Worm (Caenorhabditis elegans) whole organism, L1 larva: ENCODE data around the gene clec-145.

ENCODE experiments used
- C34B4.2 ChIP-seq: sonication (generic microtip); optimal IDR thresholded peaks from 2 replicates; lab custom pipeline; 2017; ENCODE audit warnings: mild to moderate bottlenecking, missing genetic modification characterization, missing compliant biosample characterization
- ama-1 ChIP-seq: fragments of 150-350 bp; optimal IDR thresholded peaks from 2 replicates; lab custom pipeline; 2014
- ceh-82 ChIP-seq, 3 experiments: fragments of 150-350 bp in 1 of 3; sonication (generic microtip) in 2 of 3; optimal IDR thresholded peaks; 2 replicates each; lab custom pipeline; 2014 to 2017; ENCODE audit warnings: missing biosample characterization in 3 of 3, missing genetic modification characterization in 3 of 3
- dpl-1 ChIP-seq, 3 experiments: fragments of 150-350 bp in 2 of 3; sonication (generic microtip) in 1 of 3; optimal IDR thresholded peaks; 2 replicates each; lab custom pipeline; 2014 to 2017; ENCODE audit warnings: missing biosample characterization in 3 of 3, missing genetic modification characterization in 3 of 3, missing genetic modification reagents in 3 of 3
- grh-1 ChIP-seq: fragments of 200-800 bp; sonication (Bioruptor generic); IDR thresholded peaks from 2 replicates; pipeline ENCODE4 v1.3.6; 2022; ENCODE audit warnings: missing genetic modification reagents, missing genetic modification characterization, missing compliant biosample characterization
- mep-1 ChIP-seq: fragments of 150-350 bp; optimal IDR thresholded peaks from 2 replicates; lab custom pipeline; 2014; ENCODE audit warnings: missing biosample characterization, missing genetic modification characterization
- nhr-28 ChIP-seq: fragments of 150-350 bp; optimal IDR thresholded peaks from 2 replicates; lab custom pipeline; 2014; ENCODE audit warnings: missing biosample characterization, missing genetic modification characterization
- nhr-77 ChIP-seq: fragments of 150-350 bp; optimal IDR thresholded peaks from 2 replicates; lab custom pipeline; 2014; ENCODE audit warnings: missing biosample characterization, missing genetic modification characterization
- nhr-90 ChIP-seq: sonication (generic microtip); optimal IDR thresholded peaks from 2 replicates; lab custom pipeline; 2016; ENCODE audit warnings: mild to moderate bottlenecking, missing genetic modification characterization, missing compliant biosample characterization; ENCODE audit not compliant: poor library complexity
- pag-3 ChIP-seq: sonication (generic microtip); optimal IDR thresholded peaks from 2 replicates; lab custom pipeline; 2017; ENCODE audit warnings: missing genetic modification characterization, mild to moderate bottlenecking, missing compliant biosample characterization, antibody characterized with exemption, borderline replicate concordance; ENCODE audit not compliant: insufficient read depth
- pqm-1 ChIP-seq: sonication (generic microtip); optimal IDR thresholded peaks from 3 replicates; lab custom pipeline; 2017; ENCODE audit warnings: missing biosample characterization, missing genetic modification characterization
- snpc-4 ChIP-seq: fragments of 150-350 bp; optimal IDR thresholded peaks from 2 replicates; lab custom pipeline; 2014; ENCODE audit warnings: missing biosample characterization, missing genetic modification characterization
- unc-130 ChIP-seq: fragments of 150-350 bp; optimal IDR thresholded peaks from 2 replicates; lab custom pipeline; 2017; ENCODE audit warnings: missing biosample characterization, missing genetic modification characterization, inconsistent platforms
- unc-62 ChIP-seq: fragments of 150-350 bp; optimal IDR thresholded peaks from 2 replicates; lab custom pipeline; 2014; ENCODE audit warnings: missing biosample characterization, missing genetic modification reagents, missing genetic modification characterization

- TF ChIP-seq unc-62 (GFP tag; lab: Kevin White, UChicago): no peak
- TF ChIP-seq C34B4.2: no peak
- no peak for TF ChIP-seq snpc-4 (tag; lab: Kevin White, UChicago)
- no peak for TF ChIP-seq ceh-82 (tag; optimal IDR thresholded peaks at IDR 0.05; lab: Kevin White, UChicago)
- no peak for TF ChIP-seq unc-130 (tag; lab: Kevin White, UChicago)
- TF ChIP-seq pqm-1 (tag; lab: Kevin White, UChicago): no peak
- TF ChIP-seq nhr-90 (tag; lab: Kevin White, UChicago): no peak
- no peak for TF ChIP-seq mep-1
- TF ChIP-seq nhr-77: no peak
- no peak for TF ChIP-seq dpl-1 (GFP tag; optimal IDR thresholded peaks at IDR 0.05; lab: Kevin White, UChicago)
- no peak for TF ChIP-seq ama-1
- TF ChIP-seq pag-3: no peak
- no peak for TF ChIP-seq nhr-28 (tag; lab: Kevin White, UChicago)
- no peak for TF ChIP-seq grh-1 (GFP tag; lab: Robert Waterston, UW)
These were observed 46.2 kb upstream of the clec-145 start for ce11 chrII:13636596-13636995.
